Fruit fly (Drosophila melanogaster): ENCODE measurements around the gene Pkcdelta.

The Pkcdelta gene

DNA sequence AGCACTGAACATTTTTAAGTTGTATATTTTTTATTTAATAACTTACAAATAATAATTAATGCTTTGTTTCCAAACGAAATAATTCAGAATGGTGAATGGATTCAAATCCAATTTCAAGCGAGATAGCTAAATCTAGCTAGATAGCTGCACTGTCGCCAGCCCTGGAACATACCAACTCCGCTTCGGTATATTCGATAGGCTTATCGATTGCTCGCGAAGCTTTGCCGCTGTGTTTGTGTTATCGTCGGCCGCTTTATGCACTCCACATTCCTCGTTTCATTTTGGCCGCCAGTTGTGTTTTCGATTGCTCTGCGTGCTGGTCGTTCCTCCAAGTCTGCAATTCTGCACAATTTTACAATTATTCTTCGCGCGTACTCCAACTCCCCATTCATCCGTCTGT lies 64.9 kb downstream of the Pkcdelta start, which contains the start of gene mdu (continued):
- TF ChIP-seq CG4424 (GFP tag; optimal IDR thresholded peaks at IDR 0.05) (peak; percentile 8), Nf-YA (GFP tag; IDR thresholded peaks at IDR 0.05) (no peak), crol (GFP tag; IDR thresholded peaks at IDR 0.05) (no peak), CG18619 (GFP tag; optimal IDR thresholded peaks at IDR 0.05) (no peak), mirr (GFP tag; optimal IDR thresholded peaks at IDR 0.05) (no peak), HmgZ (tag; optimal IDR thresholded peaks at IDR 0.05) (no peak), CG1602 (GFP tag; optimal IDR thresholded peaks at IDR 0.05) (peak; percentile 5), abd-A (tag; optimal IDR thresholded peaks at IDR 0.05) (no peak), CG15073 (GFP tag; optimal IDR thresholded peaks at IDR 0.05) (no peak), Jarid2 (GFP tag; optimal IDR thresholded peaks at IDR 0.05) (peak; percentile 67), ro (GFP tag; IDR thresholded peaks at IDR 0.05) (no peak), danr (GFP tag; IDR thresholded peaks at IDR 0.05) (no peak), CG3163 (GFP tag; optimal IDR thresholded peaks at IDR 0.05) (no peak), CG18764 (GFP tag; optimal IDR thresholded peaks at IDR 0.05) (no peak), ci (GFP tag; IDR thresholded peaks at IDR 0.05) (0 out of 3 replicates have a peak, but pooled peaks have one; percentile 36), jing (GFP tag; optimal IDR thresholded peaks at IDR 0.05) (no peak), rib (GFP tag; IDR thresholded peaks at IDR 0.05) (no peak), H2.0 (GFP tag; IDR thresholded peaks at IDR 0.05) (no peak), fd96Cb (tag; optimal IDR thresholded peaks at IDR 0.05) (no peak), bab2 (GFP tag; optimal IDR thresholded peaks at IDR 0.05) (no peak), CG7928 (GFP tag; optimal IDR thresholded peaks at IDR 0.05) (peak; percentile 84), CG4730 (GFP tag; IDR thresholded peaks at IDR 0.05) (no peak), Fer1 (GFP tag; optimal IDR thresholded peaks at IDR 0.05) (no peak), pb (GFP tag; optimal IDR thresholded peaks at IDR 0.05) (no peak), tio (GFP tag; optimal IDR thresholded peaks at IDR 0.05) (no peak), CG12236 (GFP tag; optimal IDR thresholded peaks at IDR 0.05) (no peak), mam (GFP tag; optimal IDR thresholded peaks at IDR 0.05) (no peak), CG1792 (GFP tag; optimal IDR thresholded peaks at IDR 0.05) (no peak), lov (optimal IDR thresholded peaks at IDR 0.05) (no peak), lov (GFP tag; IDR thresholded peaks at IDR 0.05) (no peak), Ravus (GFP tag; IDR thresholded peaks at IDR 0.05) (no peak), CG13894 (tag; optimal IDR thresholded peaks at IDR 0.05) (no peak), HLH54F (GFP tag; optimal IDR thresholded peaks at IDR 0.05) (no peak), HmgD (GFP tag; optimal IDR thresholded peaks at IDR 0.05) (no peak), C15 (GFP tag; IDR thresholded peaks at IDR 0.05) (no peak), HLH3B (GFP tag; IDR thresholded peaks at IDR 0.05) (no peak), so (GFP tag; IDR thresholded peaks at IDR 0.05) (no peak), Tbp (GFP tag; optimal IDR thresholded peaks at IDR 0.05) (no peak), sob (GFP tag; IDR thresholded peaks at IDR 0.05) (no peak), salm (tag; optimal IDR thresholded peaks at IDR 0.05) (no peak), CG6654 (GFP tag; optimal IDR thresholded peaks at IDR 0.05) (no peak), CG7987 (GFP tag; optimal IDR thresholded peaks at IDR 0.05) (no peak), row (GFP tag; IDR thresholded peaks at IDR 0.05) (peak; percentile 81), Dref (GFP tag; IDR thresholded peaks at IDR 0.05) (peak; percentile 73), CG12942 (GFP tag; optimal IDR thresholded peaks at IDR 0.05) (peak; percentile 8), slbo (GFP tag; IDR thresholded peaks at IDR 0.05) (peak; percentile 72), NK7.1 (GFP tag; optimal IDR thresholded peaks at IDR 0.05) (no peak), lbe (GFP tag; optimal IDR thresholded peaks at IDR 0.05) (no peak), CG2120 (GFP tag; optimal IDR thresholded peaks at IDR 0.05) (peak; percentile 42), CG1233 (GFP tag; optimal IDR thresholded peaks at IDR 0.05) (no peak), seq (GFP tag; IDR thresholded peaks at IDR 0.05) (no peak; the same call in 1 of the 2 replicates), Atf-2 (GFP tag; optimal IDR thresholded peaks at IDR 0.05) (no peak), caup (GFP tag; optimal IDR thresholded peaks at IDR 0.05; ENCODE audit: severe bottlenecking) (no peak)
